Worm (Caenorhabditis elegans): Measurements from ENCODE around the gene dpy-11.
A peak's percentile ranks its signal among the peaks of the same experiment; 100 is the strongest.

ce11 chrV:6541875-6542274, 26.8 kb upstream of the dpy-11 start:
- TF ChIP-seq ztf-23 (GFP tag; IDR thresholded peaks at IDR 0.05) = 0 out of 2 replicates have a peak, but pooled peaks have one; percentile 19
- no peak for TF ChIP-seq T22C8.4 (GFP tag; IDR thresholded peaks at IDR 0.05)
